Fruit fly (Drosophila melanogaster): ENCODE data around the gene RpS3A.

dm6 chr4:68184-68948, 1.4 kb upstream of the RpS3A start:
- TF ChIP-seq usp (GFP tag; optimal IDR thresholded peaks at IDR 0.05), result no peak
- TF ChIP-seq psq (GFP tag; optimal IDR thresholded peaks at IDR 0.05), result no peak
- no peak for TF ChIP-seq lola (GFP tag; optimal IDR thresholded peaks at IDR 0.05)
- TF ChIP-seq HLH106 (tag; optimal IDR thresholded peaks at IDR 0.05), result no peak
- TF ChIP-seq Dfd (GFP tag; optimal IDR thresholded peaks at IDR 0.05), result no peak
- TF ChIP-seq woc (GFP tag; optimal IDR thresholded peaks at IDR 0.05), result no peak
- no peak for TF ChIP-seq N (GFP tag; optimal IDR thresholded peaks at IDR 0.05)
- TF ChIP-seq sage (GFP tag; optimal IDR thresholded peaks at IDR 0.05), result no peak
- no peak for TF ChIP-seq dsf (GFP tag; optimal IDR thresholded peaks at IDR 0.05; ENCODE audit: borderline replicate concordance)

Data from whole organism, wandering third instar larva.